Worm (Caenorhabditis elegans): ENCODE data around the gene F11D5.6.

Gene F11D5.6

ce11 chrX:3371264-3371663 lies 45.2 kb upstream of the F11D5.6 start (continued):
- TF ChIP-seq daf-16 (GFP tag; optimal IDR thresholded peaks at IDR 0.05) = peak; percentile 45 to 82
- peak; percentile 89 for TF ChIP-seq daf-16 (tag; optimal IDR thresholded peaks at IDR 0.05)
- peak; percentile 98 for TF ChIP-seq Y105C5A.15 (GFP tag; IDR thresholded peaks at IDR 0.05)
- no peak for TF ChIP-seq zag-1 (tag; optimal IDR thresholded peaks at IDR 0.05)
- TF ChIP-seq nhr-41 (GFP tag; IDR thresholded peaks at IDR 0.05) = peak; percentile 89
- peak; percentile 82 for TF ChIP-seq Y48G9A.11 (GFP tag; IDR thresholded peaks at IDR 0.05)
- peak; percentile 61 for TF ChIP-seq nhr-48 (tag; optimal IDR thresholded peaks at IDR 0.05)
- TF ChIP-seq F26F4.8 (GFP tag; conservative IDR thresholded peaks at IDR 0.05) = peak; percentile 81
- no peak for TF ChIP-seq ama-1 (optimal IDR thresholded peaks at IDR 0.05)
- TF ChIP-seq set-16 (GFP tag; IDR thresholded peaks at IDR 0.05) = no peak
- TF ChIP-seq zip-11 (GFP tag; IDR thresholded peaks at IDR 0.05) = peak; percentile 89
- TF ChIP-seq mdt-29 (GFP tag; IDR thresholded peaks at IDR 0.05) = peak; percentile 81; the same call in 1 of the 2 replicates
- no peak for TF ChIP-seq lin-15B (tag; optimal IDR thresholded peaks at IDR 0.05)
- peak; percentile 87 for TF ChIP-seq mes-2 (tag; optimal IDR thresholded peaks at IDR 0.05; ENCODE audit: poor library complexity, severe bottlenecking)
- no peak for TF ChIP-seq egl-27 (tag; optimal IDR thresholded peaks at IDR 0.05)
- TF ChIP-seq mep-1 (tag; optimal IDR thresholded peaks at IDR 0.05) = peak; percentile 78
- TF ChIP-seq dmd-8 (GFP tag; IDR thresholded peaks at IDR 0.05) = peak; percentile 92
- TF ChIP-seq hlh-30 (tag; optimal IDR thresholded peaks at IDR 0.05; ENCODE audit: insufficient read depth) = peak; percentile 72
- peak in 1 of 2 experiments; percentile 30 for TF ChIP-seq hif-1 (tag; optimal IDR thresholded peaks at IDR 0.05)
- TF ChIP-seq ces-1 (GFP tag; optimal IDR thresholded peaks at IDR 0.05) = no peak
- no peak for TF ChIP-seq lin-1 (GFP tag; IDR thresholded peaks at IDR 0.05)
- peak in 1 of 2 experiments; percentile 56 for TF ChIP-seq mdl-1 (tag; optimal IDR thresholded peaks at IDR 0.05)
- no peak; the same call in 1 of the 2 replicates for TF ChIP-seq dmd-9 (GFP tag; IDR thresholded peaks at IDR 0.05)
- TF ChIP-seq unc-62 (GFP tag; optimal IDR thresholded peaks at IDR 0.05 in 1 of 2) = no peak
- TF ChIP-seq unc-62 (tag; optimal IDR thresholded peaks at IDR 0.05) = no peak
- no peak for TF ChIP-seq snpc-4 (tag; optimal IDR thresholded peaks at IDR 0.05)
- TF ChIP-seq zip-2 (tag; optimal IDR thresholded peaks at IDR 0.05) = no peak
- peak; percentile 66 for TF ChIP-seq nhr-111 (GFP tag; optimal IDR thresholded peaks at IDR 0.05)
- peak; percentile 23 for TF ChIP-seq lin-13 (GFP tag; optimal IDR thresholded peaks at IDR 0.05)
- no peak for TF ChIP-seq fkh-10 (GFP tag; optimal IDR thresholded peaks at IDR 0.05)
- TF ChIP-seq ZK337.2 (GFP tag; IDR thresholded peaks at IDR 0.05) = no peak
- TF ChIP-seq duxl-1 (tag; optimal IDR thresholded peaks at IDR 0.05; ENCODE audit: poor library complexity) = peak; percentile 65
- peak; percentile 95 for TF ChIP-seq hmg-1.1 (GFP tag; IDR thresholded peaks at IDR 0.05)
- TF ChIP-seq lin-29 (GFP tag; IDR thresholded peaks at IDR 0.05) = peak; percentile 75
- TF ChIP-seq madf-5 (GFP tag; IDR thresholded peaks at IDR 0.05) = peak; percentile 80 to 82; a peak in 2 of 4 replicates
- TF ChIP-seq nhr-237 (tag; optimal IDR thresholded peaks at IDR 0.05) = no peak
- no peak for TF ChIP-seq attf-4 (tag; optimal IDR thresholded peaks at IDR 0.05)
- TF ChIP-seq F44E2.7 (GFP tag; IDR thresholded peaks at IDR 0.05) = peak; percentile 96
- TF ChIP-seq ctbp-1 (GFP tag; IDR thresholded peaks at IDR 0.05) = peak; percentile 88
- no peak for TF ChIP-seq ceh-82 (tag; optimal IDR thresholded peaks at IDR 0.05)
- TF ChIP-seq arid-1 (GFP tag; conservative IDR thresholded peaks at IDR 0.05) = peak; percentile 94
- peak; percentile 84 for TF ChIP-seq sdz-12 (GFP tag; optimal IDR thresholded peaks at IDR 0.05)
- TF ChIP-seq spr-3 (GFP tag; optimal IDR thresholded peaks at IDR 0.05) = peak; percentile 73
- TF ChIP-seq daf-8 (GFP tag; IDR thresholded peaks at IDR 0.05) = no peak
- no peak for TF ChIP-seq nhr-6 (tag; optimal IDR thresholded peaks at IDR 0.05)
- TF ChIP-seq lin-38 (GFP tag; IDR thresholded peaks at IDR 0.05) = no peak
- no peak for TF ChIP-seq zfp-2 (tag; optimal IDR thresholded peaks at IDR 0.05)
- peak; percentile 33 for TF ChIP-seq nhr-11 (tag; optimal IDR thresholded peaks at IDR 0.05)
- TF ChIP-seq T20F7.1 (GFP tag; optimal IDR thresholded peaks at IDR 0.05) = peak; percentile 16
- TF ChIP-seq dve-1 (tag; optimal IDR thresholded peaks at IDR 0.05; ENCODE audit: insufficient read depth) = peak; percentile 56
- no peak for TF ChIP-seq nhr-25 (tag; optimal IDR thresholded peaks at IDR 0.05; ENCODE audit: borderline replicate concordance, insufficient read depth)
- no peak for TF ChIP-seq nhr-76 (tag; optimal IDR thresholded peaks at IDR 0.05)

Measured in whole organism, L4 larva.